Fruit fly (Drosophila melanogaster) whole organism: ENCODE results near the gene ath.

Experiments used
- CG8478 ChIP-seq: fragments of >200 bp; optimal IDR thresholded peaks from 2 replicates; lab custom pipeline; 2018; ENCODE audit warnings: inconsistent platforms
- Dll ChIP-seq: fragments of >200 bp; optimal IDR thresholded peaks from 2 replicates; lab custom pipeline; 2017
- EcR ChIP-seq, 2 experiments: fragments of >200 bp; optimal IDR thresholded peaks; 2 replicates each; lab custom pipeline; 2017; ENCODE audit warnings: missing biosample characterization in 2 of 2, missing genetic modification characterization in 2 of 2, missing genetic modification reagents in 2 of 2
- pan ChIP-seq: fragments of >200 bp; optimal IDR thresholded peaks from 2 replicates; lab custom pipeline; 2017
- psq ChIP-seq: fragments of >200 bp; optimal IDR thresholded peaks from 2 replicates; lab custom pipeline; 2017
- usp ChIP-seq: fragments of >200 bp; optimal IDR thresholded peaks from 2 replicates; lab custom pipeline; 2017; ENCODE audit warnings: missing biosample characterization, missing genetic modification characterization, mixed read lengths

- TF ChIP-seq psq (lab: Kevin White, UChicago), result no peak
- no peak for TF ChIP-seq CG8478 (lab: Kevin White, UChicago)
- TF ChIP-seq EcR (GFP tag; optimal IDR thresholded peaks at IDR 0.05; lab: Kevin White, UChicago), result no peak
- TF ChIP-seq Dll (lab: Kevin White, UChicago), result no peak
- TF ChIP-seq pan (lab: Kevin White, UChicago), result no peak
- TF ChIP-seq usp (GFP tag; lab: Kevin White, UChicago), result no peak
Measured at dm6 chr2L:10231092-10231494, 20.1 kb downstream of the ath start.
